Worm (Caenorhabditis elegans): ENCODE data around the gene tnc-2.

tnc-2 gene

DNA sequence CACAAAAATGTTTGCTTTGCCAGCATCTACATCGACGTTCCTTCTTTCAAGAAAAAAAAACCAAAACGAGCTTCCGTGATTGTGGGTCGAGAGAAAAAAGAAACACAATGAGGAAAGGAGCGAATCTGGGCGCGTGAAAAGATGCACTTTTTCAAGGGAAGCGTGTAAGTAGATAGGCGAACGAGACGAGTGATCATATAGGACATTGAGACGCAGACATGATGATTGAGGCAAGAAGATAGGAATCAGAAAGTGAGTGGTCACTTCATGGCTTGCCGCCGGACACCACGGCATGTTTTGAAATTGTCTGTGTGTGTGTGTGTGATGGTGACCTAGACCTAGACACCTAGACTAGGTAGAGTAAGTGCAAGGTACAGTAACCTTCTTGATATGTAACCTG is 34.9 kb downstream of the tnc-2 start:
- TF ChIP-seq ets-7 (tag; optimal IDR thresholded peaks at IDR 0.05) = no peak
- no peak for TF ChIP-seq tbx-37 (GFP tag; conservative IDR thresholded peaks at IDR 0.05)
- no peak for TF ChIP-seq ama-1 (optimal IDR thresholded peaks at IDR 0.05)
- TF ChIP-seq ceh-13 (GFP tag; optimal IDR thresholded peaks at IDR 0.05) = no peak
- no peak for TF ChIP-seq sea-1 (GFP tag; conservative IDR thresholded peaks at IDR 0.05)
- TF ChIP-seq F13C5.2 (tag; optimal IDR thresholded peaks at IDR 0.05) = peak; percentile 28
- TF ChIP-seq hmg-4 (GFP tag; optimal IDR thresholded peaks at IDR 0.05) = peak; percentile 34
- TF ChIP-seq B0310.2 (tag; optimal IDR thresholded peaks at IDR 0.05) = no peak
- TF ChIP-seq tra-4 (tag; optimal IDR thresholded peaks at IDR 0.05) = no peak
- TF ChIP-seq pes-1 (GFP tag; IDR thresholded peaks at IDR 0.05) = no peak

DNA sequence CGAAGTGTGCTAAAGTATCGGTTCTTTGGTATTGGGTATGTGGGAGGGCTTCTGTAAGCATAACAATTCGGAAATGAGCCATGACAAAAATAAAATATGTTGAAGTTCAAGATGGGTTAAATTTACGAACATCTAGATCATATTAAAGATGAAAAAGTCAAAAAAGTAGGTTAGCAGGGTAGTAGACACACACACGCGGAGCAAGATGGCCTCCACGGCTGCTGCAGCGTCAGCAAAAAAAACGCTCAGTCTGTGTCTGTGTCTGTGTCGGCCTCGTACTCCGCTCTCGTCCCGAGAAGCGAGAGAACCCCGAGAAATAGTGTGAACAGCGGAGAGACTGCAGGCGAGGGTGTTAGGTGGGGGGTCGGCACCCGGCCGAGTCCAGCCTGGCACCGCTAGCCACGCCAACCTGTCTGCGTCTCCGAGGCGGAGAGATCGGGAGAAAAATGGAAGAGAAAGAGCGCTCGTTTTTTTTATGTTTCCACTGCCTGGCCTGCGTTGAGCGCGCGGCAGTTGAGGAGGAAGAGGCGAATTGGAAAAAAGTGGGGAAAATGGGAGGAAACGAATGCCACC is 35.9 kb downstream of the tnc-2 start, which contains the start of gene myrf-1:
Gene myrf-1 (minus strand): TSS at position 51 of the 573 bp plus-strand sequence.
- 0 out of 2 replicates have a peak, but pooled peaks have one; percentile 45 for TF ChIP-seq scrt-1 (GFP tag; IDR thresholded peaks at IDR 0.05)
- TF ChIP-seq sea-1 (GFP tag; conservative IDR thresholded peaks at IDR 0.05) = no peak
- peak; percentile 69 for TF ChIP-seq F13C5.2 (tag; optimal IDR thresholded peaks at IDR 0.05)
- TF ChIP-seq flt-1 (GFP tag; IDR thresholded peaks at IDR 0.05) = peak; percentile 55; the same call in 1 of the 2 replicates
- TF ChIP-seq tbx-11 (GFP tag; IDR thresholded peaks at IDR 0.05) = no peak
- TF ChIP-seq hmg-4 (GFP tag; optimal IDR thresholded peaks at IDR 0.05) = peak; percentile 86
- no peak for TF ChIP-seq pes-1 (GFP tag; IDR thresholded peaks at IDR 0.05)
- peak; percentile 18 for TF ChIP-seq ceh-36 (tag; optimal IDR thresholded peaks at IDR 0.05)
- no peak for TF ChIP-seq hmbx-1 (tag; optimal IDR thresholded peaks at IDR 0.05)

DNA sequence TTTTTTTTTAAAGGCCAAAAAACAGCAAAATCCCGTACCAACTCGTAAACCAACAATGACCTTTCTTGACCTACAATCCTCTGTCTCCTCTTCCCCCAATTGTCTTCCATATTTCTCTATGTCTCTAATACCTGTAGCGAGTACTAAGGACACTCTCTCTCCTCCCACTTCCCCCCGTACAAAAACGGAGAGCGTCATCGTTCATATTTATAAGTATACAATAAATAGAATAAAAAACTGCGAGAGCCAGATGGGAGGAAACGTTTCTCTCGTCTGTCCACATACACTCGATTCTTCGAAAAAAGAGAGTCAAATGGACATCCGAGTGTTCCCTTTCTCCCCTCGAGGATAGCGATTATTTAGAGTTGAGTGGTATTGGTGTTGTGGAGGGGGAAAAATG is 38.1 kb downstream of the tnc-2 start:
- TF ChIP-seq hmg-4 (GFP tag; optimal IDR thresholded peaks at IDR 0.05) (peak; percentile 72), aly-1 (tag; optimal IDR thresholded peaks at IDR 0.05) (no peak), hmbx-1 (tag; optimal IDR thresholded peaks at IDR 0.05) (no peak)

DNA sequence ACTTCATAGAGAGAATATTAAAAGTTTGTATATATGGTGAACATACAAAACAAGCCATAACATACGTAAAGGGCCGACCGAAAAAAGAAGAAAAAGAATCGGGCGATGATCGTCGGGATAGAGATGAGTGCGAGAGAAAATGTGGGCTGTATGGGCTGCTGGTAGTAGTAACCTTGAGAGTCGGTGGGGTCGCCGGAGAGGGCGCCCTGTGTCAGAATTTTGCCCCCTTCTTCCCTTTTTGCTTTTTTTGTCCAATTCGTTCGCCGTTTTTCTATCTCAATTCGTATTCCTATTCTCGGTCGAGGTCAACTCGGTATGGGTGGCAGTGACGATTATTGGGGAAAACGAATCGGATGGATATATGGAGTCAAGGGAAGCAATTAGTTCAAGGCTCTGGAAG is 39.3 kb downstream of the tnc-2 start:
- TF ChIP-seq hmbx-1 (tag; optimal IDR thresholded peaks at IDR 0.05) (no peak), hmg-4 (GFP tag; optimal IDR thresholded peaks at IDR 0.05) (peak; percentile 18)

DNA sequence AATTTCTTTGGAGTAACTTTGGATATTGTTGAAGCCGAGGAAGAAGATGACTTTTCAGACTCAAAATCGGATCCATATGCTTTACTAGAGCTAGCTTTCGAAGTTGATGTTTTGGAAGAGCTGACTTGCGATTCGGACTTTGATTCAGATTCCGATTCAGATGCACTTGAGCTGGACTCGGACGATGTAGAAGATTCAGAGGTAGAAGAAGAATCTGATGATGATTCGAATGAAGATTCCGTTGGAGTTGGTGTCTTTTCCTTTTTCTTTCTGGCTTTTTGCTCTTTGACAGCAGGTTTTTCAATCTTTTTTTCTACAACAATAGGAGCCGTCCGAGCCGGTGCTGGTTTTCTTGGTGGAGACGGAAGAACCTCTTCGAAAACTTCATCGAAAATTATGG is 41.3 kb downstream of the tnc-2 start:
- TF ChIP-seq tra-4 (tag; optimal IDR thresholded peaks at IDR 0.05) = no peak

DNA sequence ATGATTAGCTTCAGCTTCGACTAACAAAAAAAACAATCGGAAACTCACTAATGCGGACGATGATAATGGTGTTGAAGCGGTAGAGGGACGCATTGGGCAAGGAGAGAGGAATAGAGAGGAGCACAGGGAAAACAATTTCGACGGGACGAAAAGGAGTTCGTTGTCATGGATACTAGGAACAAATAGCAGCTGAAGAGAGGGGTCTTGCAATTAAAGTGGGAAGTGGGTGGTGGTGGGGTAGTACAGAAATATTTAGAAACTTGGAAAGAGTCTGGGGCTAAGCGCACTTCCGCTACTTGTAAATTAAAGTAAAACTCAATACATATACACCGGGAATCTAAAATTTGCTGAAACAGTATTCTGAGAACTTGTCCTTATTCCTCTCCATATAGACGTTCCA is 43.1 kb downstream of the tnc-2 start, which contains the start of gene F59B10.2:
Gene F59B10.2 (minus strand): TSS at position 101 of the 400 bp plus-strand sequence.
- TF ChIP-seq B0310.2 (tag; optimal IDR thresholded peaks at IDR 0.05) (no peak), sea-1 (GFP tag; conservative IDR thresholded peaks at IDR 0.05) (no peak), ceh-13 (GFP tag; optimal IDR thresholded peaks at IDR 0.05) (no peak), scrt-1 (GFP tag; IDR thresholded peaks at IDR 0.05) (no peak), ceh-36 (tag; optimal IDR thresholded peaks at IDR 0.05) (no peak), tbx-11 (GFP tag; IDR thresholded peaks at IDR 0.05) (no peak), tbx-37 (GFP tag; conservative IDR thresholded peaks at IDR 0.05) (no peak), hmg-4 (GFP tag; optimal IDR thresholded peaks at IDR 0.05) (no peak), hmbx-1 (tag; optimal IDR thresholded peaks at IDR 0.05) (no peak), ets-7 (tag; optimal IDR thresholded peaks at IDR 0.05) (no peak), tra-4 (tag; optimal IDR thresholded peaks at IDR 0.05) (no peak)

DNA sequence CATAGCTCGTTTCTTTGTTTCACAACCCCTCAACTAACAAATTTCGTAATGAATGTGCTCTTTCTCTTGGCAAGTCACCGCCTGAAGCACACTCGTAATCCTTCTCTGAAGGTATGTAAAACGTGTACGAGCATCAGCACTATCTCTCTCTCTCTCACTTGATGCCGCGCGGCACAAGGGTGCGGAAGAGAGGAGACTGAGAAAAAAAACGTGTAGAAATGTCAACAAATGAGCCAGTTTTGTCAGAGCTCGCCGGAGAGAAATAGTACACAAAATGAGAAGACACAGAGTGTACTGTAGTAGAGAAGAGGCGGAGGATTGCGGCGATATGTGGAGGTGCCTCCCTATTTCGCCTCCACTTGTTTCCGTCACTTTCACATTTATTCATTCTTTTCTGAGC is 43.6 kb downstream of the tnc-2 start, which contains the start of gene F59B10.3:
Gene F59B10.3 (plus strand): TSS at position 301 of the 400 bp plus-strand sequence.
- no peak for TF ChIP-seq F13C5.2 (tag; optimal IDR thresholded peaks at IDR 0.05)
- no peak for TF ChIP-seq tra-4 (tag; optimal IDR thresholded peaks at IDR 0.05)
- no peak for TF ChIP-seq hmg-4 (GFP tag; optimal IDR thresholded peaks at IDR 0.05)
- no peak for TF ChIP-seq sea-1 (GFP tag; conservative IDR thresholded peaks at IDR 0.05)
- no peak for TF ChIP-seq aly-1 (tag; optimal IDR thresholded peaks at IDR 0.05)
- no peak for TF ChIP-seq B0310.2 (tag; optimal IDR thresholded peaks at IDR 0.05)
- TF ChIP-seq ceh-13 (GFP tag; optimal IDR thresholded peaks at IDR 0.05) = no peak

DNA sequence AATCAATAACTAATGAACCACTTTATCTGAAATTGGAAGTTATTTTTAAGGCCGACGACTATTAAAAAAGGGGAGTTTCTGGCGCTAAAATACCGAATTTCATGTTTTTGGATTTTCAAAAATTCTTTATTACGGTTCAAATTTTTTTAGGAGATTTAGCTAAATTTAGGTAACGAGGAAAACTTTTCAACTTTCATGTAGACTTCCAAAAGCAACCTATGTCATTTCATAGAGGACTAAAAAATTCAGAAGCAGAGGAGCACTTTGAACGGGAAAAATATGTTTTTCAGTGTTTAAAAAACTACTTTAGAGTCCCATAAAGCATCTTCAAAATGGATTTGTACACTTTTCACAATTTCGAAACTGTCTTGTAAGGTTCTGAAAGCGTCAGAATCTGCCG is 46.7 kb downstream of the tnc-2 start:
- TF ChIP-seq ceh-13 (GFP tag; optimal IDR thresholded peaks at IDR 0.05) = no peak
- no peak for TF ChIP-seq hmbx-1 (tag; optimal IDR thresholded peaks at IDR 0.05)

DNA sequence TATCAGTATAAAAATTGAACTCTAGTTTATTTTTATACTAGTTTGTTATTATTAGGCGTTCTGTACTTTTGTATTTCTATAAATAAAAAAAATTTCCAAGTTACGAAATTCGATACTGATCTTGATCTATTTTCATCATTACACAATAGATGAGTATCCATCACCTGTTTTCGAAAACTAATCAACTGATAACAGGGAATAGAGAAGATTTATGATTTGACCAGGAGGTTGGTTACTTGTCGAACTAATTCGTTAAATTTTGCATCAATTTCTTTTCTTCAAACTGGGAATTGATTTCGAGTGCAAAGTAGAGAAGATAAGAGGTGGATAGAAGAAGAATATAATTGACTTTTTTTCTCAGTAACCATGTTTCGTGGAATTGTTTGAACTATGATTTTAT is 48.8 kb downstream of the tnc-2 start:
- TF ChIP-seq ceh-13 (GFP tag; optimal IDR thresholded peaks at IDR 0.05) = no peak
- TF ChIP-seq B0310.2 (tag; optimal IDR thresholded peaks at IDR 0.05) = no peak
- TF ChIP-seq flt-1 (GFP tag; IDR thresholded peaks at IDR 0.05) = no peak
- TF ChIP-seq ets-7 (tag; optimal IDR thresholded peaks at IDR 0.05) = no peak
- TF ChIP-seq tbx-11 (GFP tag; IDR thresholded peaks at IDR 0.05) = no peak
- TF ChIP-seq pes-1 (GFP tag; IDR thresholded peaks at IDR 0.05) = no peak
- no peak for TF ChIP-seq hmg-4 (GFP tag; optimal IDR thresholded peaks at IDR 0.05)
- TF ChIP-seq tra-4 (tag; optimal IDR thresholded peaks at IDR 0.05) = no peak
- no peak for TF ChIP-seq tbx-37 (GFP tag; conservative IDR thresholded peaks at IDR 0.05)
- no peak for TF ChIP-seq ceh-36 (tag; optimal IDR thresholded peaks at IDR 0.05)
- no peak for TF ChIP-seq aly-1 (tag; optimal IDR thresholded peaks at IDR 0.05)
- no peak for TF ChIP-seq sea-1 (GFP tag; conservative IDR thresholded peaks at IDR 0.05)
- no peak for TF ChIP-seq F13C5.2 (tag; optimal IDR thresholded peaks at IDR 0.05)

Measured in whole organism, early embryonic.